Fruit fly (Drosophila melanogaster) whole organism, embryonic: ENCODE measurements around the gene CG17752.

ENCODE experiments used
- Adf1 ChIP-seq: fragments of 200-800 bp; sonication (Bioruptor generic); IDR thresholded peaks from 2 replicates; pipeline ENCODE4 v1.3.6; 2022; ENCODE audit warnings: missing biosample characterization, missing genetic modification characterization
- CG10147 ChIP-seq: fragments of 200-800 bp; sonication (Bioruptor generic); optimal IDR thresholded peaks from 2 replicates; lab custom pipeline; 2019; ENCODE audit warnings: missing biosample characterization, mild to moderate bottlenecking, missing genetic modification characterization, moderate library complexity
- CG10366 ChIP-seq: fragments of 200-800 bp; sonication (Bioruptor generic); IDR thresholded peaks from 2 replicates; pipeline ENCODE4 v1.3.6; 2022; ENCODE audit warnings: missing biosample characterization, missing genetic modification characterization
- CG11504 ChIP-seq: fragments of 200-800 bp; sonication (Bioruptor generic); optimal IDR thresholded peaks from 3 replicates; lab custom pipeline; 2019; ENCODE audit warnings: missing biosample characterization, mild to moderate bottlenecking, missing genetic modification characterization, moderate library complexity
- CG12391 ChIP-seq: fragments of 200-800 bp; sonication (Bioruptor generic); optimal IDR thresholded peaks from 3 replicates; lab custom pipeline; 2018; ENCODE audit warnings: missing biosample characterization, mild to moderate bottlenecking, missing genetic modification characterization, moderate library complexity
- CG17361 ChIP-seq: fragments of 200-800 bp; sonication (Bioruptor generic); IDR thresholded peaks from 3 replicates; pipeline ENCODE4 v1.3.6; 2022; ENCODE audit warnings: missing biosample characterization, missing genetic modification characterization
- CG17612 ChIP-seq: fragments of 200-800 bp; sonication (Bioruptor generic); IDR thresholded peaks from 2 replicates; pipeline ENCODE4 v1.3.6; 2022; ENCODE audit warnings: missing biosample characterization, missing genetic modification characterization
- CG18011 ChIP-seq: fragments of 200-800 bp; sonication (Bioruptor generic); optimal IDR thresholded peaks from 2 replicates; lab custom pipeline; 2017; ENCODE audit warnings: missing biosample characterization, missing genetic modification characterization, mild to moderate bottlenecking, moderate library complexity, missing genotype
- CG18619 ChIP-seq: fragments of 200-800 bp; sonication (Bioruptor generic); optimal IDR thresholded peaks from 3 replicates; lab custom pipeline; 2017; ENCODE audit warnings: missing biosample characterization, mild to moderate bottlenecking, missing genetic modification characterization
- CG30403 ChIP-seq: fragments of 200-800 bp; sonication (Bioruptor generic); optimal IDR thresholded peaks from 3 replicates; lab custom pipeline; 2016; ENCODE audit warnings: missing biosample characterization, missing genetic modification characterization
- CG3281 ChIP-seq: fragments of 200-800 bp; sonication (Bioruptor generic); optimal IDR thresholded peaks from 3 replicates; lab custom pipeline; 2017; ENCODE audit warnings: missing biosample characterization, mild to moderate bottlenecking, missing genetic modification characterization
- CG4282 ChIP-seq: fragments of 200-800 bp; sonication (Bioruptor generic); optimal IDR thresholded peaks from 2 replicates; lab custom pipeline; 2016; ENCODE audit warnings: missing biosample characterization, missing genetic modification characterization
- CG4328 ChIP-seq: fragments of 200-800 bp; sonication (Bioruptor generic); optimal IDR thresholded peaks from 3 replicates; lab custom pipeline; 2017; ENCODE audit warnings: missing biosample characterization, missing genetic modification reagents, missing genetic modification characterization
- CG4404 ChIP-seq: fragments of 200-800 bp; sonication (Bioruptor generic); IDR thresholded peaks from 2 replicates; pipeline ENCODE4 v1.3.6; 2022; ENCODE audit warnings: missing biosample characterization, missing genetic modification characterization
- CG4707 ChIP-seq: fragments of 200-800 bp; sonication (Bioruptor generic); optimal IDR thresholded peaks from 2 replicates; lab custom pipeline; 2018; ENCODE audit warnings: missing biosample characterization, mild to moderate bottlenecking, missing genetic modification characterization, moderate library complexity
- Camta ChIP-seq: fragments of 200-800 bp; sonication (Bioruptor generic); optimal IDR thresholded peaks from 2 replicates; lab custom pipeline; 2016; ENCODE audit warnings: missing biosample characterization, missing genetic modification characterization
- Dbx ChIP-seq: fragments of 200-800 bp; sonication (Bioruptor generic); IDR thresholded peaks from 3 replicates; pipeline ENCODE4 v1.3.6; 2022; ENCODE audit warnings: missing biosample characterization, missing genetic modification characterization
- Dip3 ChIP-seq: fragments of 200-800 bp; sonication (Bioruptor generic); optimal IDR thresholded peaks from 3 replicates; lab custom pipeline; 2016; ENCODE audit warnings: missing biosample characterization, missing genetic modification characterization
- Dll ChIP-seq: fragments of 200-800 bp; sonication (Bioruptor generic); IDR thresholded peaks from 4 replicates; pipeline ENCODE4 v1.3.6; 2022; ENCODE audit warnings: missing biosample characterization, missing genetic modification characterization; ENCODE audit not compliant: partially characterized antibody
- Fer3 ChIP-seq: fragments of 200-800 bp; sonication (Bioruptor generic); optimal IDR thresholded peaks from 2 replicates; lab custom pipeline; 2018; ENCODE audit warnings: missing biosample characterization, mild to moderate bottlenecking, missing genetic modification characterization, moderate library complexity
- H2.0 ChIP-seq: fragments of 200-800 bp; sonication (Bioruptor generic); IDR thresholded peaks from 2 replicates; pipeline ENCODE4 v1.3.6; 2022; ENCODE audit warnings: missing biosample characterization, missing genetic modification characterization
- HLH3B ChIP-seq: fragments of 200-800 bp; sonication (Bioruptor generic); IDR thresholded peaks from 2 replicates; pipeline ENCODE4 v1.3.6; 2022; ENCODE audit warnings: missing biosample characterization, missing genetic modification characterization
- HmgD ChIP-seq: fragments of 200-800 bp; sonication (Bioruptor generic); optimal IDR thresholded peaks from 3 replicates; lab custom pipeline; 2016; ENCODE audit warnings: missing biosample characterization, missing genetic modification characterization
- HmgZ ChIP-seq: fragments of 200-800 bp; sonication (Bioruptor generic); optimal IDR thresholded peaks from 2 replicates; lab custom pipeline; 2018; ENCODE audit warnings: missing biosample characterization, mild to moderate bottlenecking, missing genetic modification characterization
- Hr3 ChIP-seq: fragments of 200-800 bp; sonication (Bioruptor generic); optimal IDR thresholded peaks from 3 replicates; lab custom pipeline; 2016; ENCODE audit warnings: missing biosample characterization, missing genetic modification characterization
- Hr78 ChIP-seq, 2 experiments: fragments of 200-800 bp in 1 of 2; fragments of >200 bp in 1 of 2; sonication (Bioruptor generic) in 1 of 2; optimal IDR thresholded peaks; 2 replicates each; lab custom pipeline; 2017 to 2019; ENCODE audit warnings: missing biosample characterization in 2 of 2, missing genetic modification characterization in 2 of 2, mild to moderate bottlenecking in 1 of 2, moderate library complexity in 1 of 2
- Mrtf ChIP-seq: fragments of 200-800 bp; sonication (Bioruptor generic); IDR thresholded peaks from 3 replicates; pipeline ENCODE4 v1.3.6; 2022; ENCODE audit warnings: missing biosample characterization, missing genetic modification characterization
- Usf ChIP-seq: fragments of 200-800 bp; sonication (Bioruptor generic); optimal IDR thresholded peaks from 2 replicates; lab custom pipeline; 2017; ENCODE audit warnings: missing genotype, missing biosample characterization, missing genetic modification characterization
- crc ChIP-seq: fragments of 200-800 bp; sonication (Bioruptor generic); optimal IDR thresholded peaks from 2 replicates; lab custom pipeline; 2016; ENCODE audit warnings: missing biosample characterization, missing genetic modification characterization
- ewg ChIP-seq: fragments of 200-800 bp; sonication (Bioruptor generic); optimal IDR thresholded peaks from 3 replicates; lab custom pipeline; 2017; ENCODE audit warnings: mild to moderate bottlenecking, missing biosample characterization, missing genetic modification reagents, missing genetic modification characterization
- fd96Cb ChIP-seq: fragments of 200-800 bp; sonication (Bioruptor generic); optimal IDR thresholded peaks from 2 replicates; lab custom pipeline; 2018; ENCODE audit warnings: missing biosample characterization, mild to moderate bottlenecking, missing genetic modification characterization, moderate library complexity
- insv ChIP-seq, 2 experiments: fragments of 200-800 bp; sonication (Bioruptor generic); optimal IDR thresholded peaks; 3 replicates each; lab custom pipeline; 2016 to 2018; ENCODE audit warnings: missing biosample characterization in 2 of 2, missing genetic modification characterization in 2 of 2
- jing ChIP-seq: fragments of 200-800 bp; sonication (Bioruptor generic); optimal IDR thresholded peaks from 2 replicates; lab custom pipeline; 2018; ENCODE audit warnings: missing biosample characterization, mild to moderate bottlenecking, missing genetic modification characterization
- nau ChIP-seq: fragments of 200-800 bp; sonication (Bioruptor generic); optimal IDR thresholded peaks from 3 replicates; lab custom pipeline; 2017; ENCODE audit warnings: missing biosample characterization, mild to moderate bottlenecking, missing genetic modification characterization, missing genetic modification reagents
- odd ChIP-seq: fragments of 200-800 bp; sonication (Bioruptor generic); optimal IDR thresholded peaks from 2 replicates; lab custom pipeline; 2017; ENCODE audit warnings: missing biosample characterization, mild to moderate bottlenecking, missing genetic modification characterization
- otp ChIP-seq: fragments of 200-800 bp; sonication (Bioruptor generic); IDR thresholded peaks from 3 replicates; pipeline ENCODE4, ENCODE4 v1.3.6; 2022; ENCODE audit warnings: missing biosample characterization, missing genetic modification characterization
- tio ChIP-seq: fragments of 200-800 bp; sonication (Bioruptor generic); optimal IDR thresholded peaks from 2 replicates; lab custom pipeline; 2017; ENCODE audit warnings: missing biosample characterization, missing genetic modification characterization, inconsistent platforms
- unpg ChIP-seq: fragments of 200-800 bp; sonication (Bioruptor generic); optimal IDR thresholded peaks from 3 replicates; lab custom pipeline; 2018; ENCODE audit warnings: missing biosample characterization, mild to moderate bottlenecking, missing genetic modification characterization, moderate library complexity

The CG17752 gene

DNA sequence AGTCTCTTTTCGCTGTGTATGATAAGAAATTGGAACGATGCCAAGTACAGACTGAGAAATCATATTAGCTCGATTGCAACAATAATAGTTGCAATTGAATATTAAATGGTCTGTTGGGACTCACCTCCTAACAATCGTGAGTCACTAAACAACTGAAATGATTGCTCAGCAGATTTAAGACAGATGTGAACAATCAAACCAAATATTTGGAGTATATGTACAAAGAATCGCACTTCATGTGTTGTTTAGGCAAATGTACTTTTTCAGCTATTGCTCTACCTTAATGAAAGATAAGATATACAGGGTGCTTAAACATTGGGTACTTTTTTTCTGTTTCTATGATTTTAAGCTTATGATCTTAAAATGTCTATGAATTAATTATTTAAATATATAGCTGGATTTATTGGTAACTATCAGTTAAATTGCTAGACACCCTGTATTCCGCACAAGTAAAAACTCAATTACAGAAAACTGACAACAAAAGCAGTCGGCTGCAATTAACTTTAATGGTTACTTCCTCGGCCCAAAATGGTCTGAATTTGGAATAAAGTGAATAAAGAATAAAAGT, 31.6 kb downstream of the CG17752 start (continued):
- peak; percentile 92 for TF ChIP-seq CG11504
- TF ChIP-seq HmgZ (tag; lab: Kevin White, UChicago) = peak; percentile 87
- TF ChIP-seq fd96Cb (tag; lab: Kevin White, UChicago) = peak; percentile 86
- peak in 1 of 2 experiments; percentile 50 for TF ChIP-seq Hr78 (GFP tag; optimal IDR thresholded peaks at IDR 0.05; lab: Kevin White, UChicago)
- 0 out of 2 replicates have a peak, but pooled peaks have one; percentile 11 for TF ChIP-seq Adf1 (GFP tag; lab: Robert Waterston, UW)
- peak; percentile 19 for TF ChIP-seq CG18011 (GFP tag; lab: Kevin White, UChicago)
- peak; percentile 83 for TF ChIP-seq CG4707 (GFP tag; lab: Kevin White, UChicago)
- peak; percentile 79 for TF ChIP-seq CG4328 (GFP tag; lab: Kevin White, UChicago)
- peak; percentile 95 for TF ChIP-seq Fer3
- peak; percentile 86 for TF ChIP-seq Dbx (GFP tag; lab: Robert Waterston, UW)
- TF ChIP-seq odd (GFP tag; lab: Kevin White, UChicago) = peak; percentile 87
- TF ChIP-seq Dip3 (GFP tag; lab: Kevin White, UChicago) = peak; percentile 42
- peak; percentile 60 for TF ChIP-seq tio (GFP tag; lab: Kevin White, UChicago)
- TF ChIP-seq Mrtf (GFP tag; lab: Robert Waterston, UW) = peak; percentile 65; the same call in 2 of the 3 replicates
- peak; percentile 77; the same call in 2 of the 3 replicates for TF ChIP-seq CG17361
- no peak for TF ChIP-seq Dll (GFP tag; lab: Robert Waterston, UW)
- TF ChIP-seq unpg = peak; percentile 95
- TF ChIP-seq jing (GFP tag; lab: Kevin White, UChicago) = peak; percentile 45
- no peak for TF ChIP-seq CG4404 (GFP tag; lab: Robert Waterston, UW)
- TF ChIP-seq CG3281 = peak; percentile 91
- peak; percentile 80 for TF ChIP-seq CG30403 (GFP tag; lab: Kevin White, UChicago)
- peak; percentile 66 for TF ChIP-seq nau (GFP tag; lab: Kevin White, UChicago)
- TF ChIP-seq crc (GFP tag; lab: Kevin White, UChicago) = peak; percentile 46
- TF ChIP-seq HmgD (GFP tag; lab: Kevin White, UChicago) = no peak
- TF ChIP-seq Camta (GFP tag; lab: Kevin White, UChicago) = peak; percentile 56
- TF ChIP-seq CG17612 (GFP tag; lab: Robert Waterston, UW) = peak; percentile 85
- TF ChIP-seq otp (GFP tag; lab: Robert Waterston, UW) = peak; percentile 85
- peak; percentile 95 for TF ChIP-seq CG10366
- peak; percentile 89 for TF ChIP-seq H2.0 (GFP tag; lab: Robert Waterston, UW)
- TF ChIP-seq insv (GFP tag; optimal IDR thresholded peaks at IDR 0.05; lab: Kevin White, UChicago) = peak in 1 of 2 experiments; percentile 2
- TF ChIP-seq CG4282 (GFP tag; lab: Kevin White, UChicago) = no peak
- TF ChIP-seq HLH3B (GFP tag; lab: Robert Waterston, UW) = peak; percentile 90
- peak; percentile 32 for TF ChIP-seq Usf (GFP tag; lab: Kevin White, UChicago)
- TF ChIP-seq CG12391 = peak; percentile 90
- peak; percentile 68 for TF ChIP-seq Hr3 (GFP tag; lab: Kevin White, UChicago)
- TF ChIP-seq ewg (GFP tag; lab: Kevin White, UChicago) = peak; percentile 49
- peak; percentile 83 for TF ChIP-seq CG10147 (GFP tag; lab: Kevin White, UChicago)
- peak; percentile 77 for TF ChIP-seq CG18619 (GFP tag; lab: Kevin White, UChicago)
